Fruit fly (Drosophila melanogaster) whole organism, embryonic: ENCODE measurements around the gene Gyc88E.

Source experiments
- Ada2b ChIP-seq: fragments of 200-800 bp; sonication (Bioruptor generic); IDR thresholded peaks from 2 replicates; pipeline ENCODE4 v1.3.6; 2022; ENCODE audit warnings: missing biosample characterization, missing genetic modification characterization
- BtbVII ChIP-seq: fragments of 200-800 bp; sonication (Bioruptor generic); optimal IDR thresholded peaks from 3 replicates; lab custom pipeline; 2017; ENCODE audit warnings: missing biosample characterization, mild to moderate bottlenecking, missing genetic modification characterization
- CG10431 ChIP-seq: fragments of 200-800 bp; sonication (Bioruptor generic); optimal IDR thresholded peaks from 3 replicates; lab custom pipeline; 2018; ENCODE audit warnings: missing biosample characterization, mild to moderate bottlenecking, missing genetic modification characterization
- CG10959 ChIP-seq: fragments of 200-800 bp; sonication (Bioruptor generic); IDR thresholded peaks from 2 replicates; pipeline ENCODE4 v1.3.6; 2022; ENCODE audit warnings: missing biosample characterization, missing genetic modification characterization
- CG11504 ChIP-seq: fragments of 200-800 bp; sonication (Bioruptor generic); optimal IDR thresholded peaks from 3 replicates; lab custom pipeline; 2019; ENCODE audit warnings: missing biosample characterization, mild to moderate bottlenecking, missing genetic modification characterization, moderate library complexity
- CG15479 ChIP-seq: fragments of 200-800 bp; sonication (Bioruptor generic); optimal IDR thresholded peaks from 3 replicates; lab custom pipeline; 2019; ENCODE audit warnings: missing biosample characterization, mild to moderate bottlenecking, missing genetic modification characterization, moderate library complexity
- CG16779 ChIP-seq: fragments of 200-800 bp; sonication (Bioruptor generic); IDR thresholded peaks from 2 replicates; pipeline ENCODE4 v1.3.6; 2022; ENCODE audit warnings: missing biosample characterization, missing genetic modification characterization
- CG18262 ChIP-seq: fragments of 200-800 bp; optimal IDR thresholded peaks from 3 replicates; lab custom pipeline; 2019; ENCODE audit warnings: missing biosample characterization, mild to moderate bottlenecking, missing genetic modification characterization, moderate library complexity
- CG2712 ChIP-seq: fragments of 200-800 bp; optimal IDR thresholded peaks from 3 replicates; lab custom pipeline; 2019; ENCODE audit warnings: missing biosample characterization, mild to moderate bottlenecking, missing genetic modification characterization, moderate library complexity
- CG34224 ChIP-seq: fragments of 200-800 bp; sonication (Bioruptor generic); IDR thresholded peaks from 3 replicates; pipeline ENCODE4 v1.3.6; 2022; ENCODE audit warnings: missing biosample characterization, missing genetic modification characterization; ENCODE audit not compliant: partially characterized antibody
- CG7987 ChIP-seq: fragments of 200-800 bp; sonication (Bioruptor generic); optimal IDR thresholded peaks from 2 replicates; lab custom pipeline; 2018; ENCODE audit warnings: missing biosample characterization, mild to moderate bottlenecking, missing genetic modification characterization, moderate library complexity
- CG8924 ChIP-seq: fragments of 200-800 bp; optimal IDR thresholded peaks from 3 replicates; lab custom pipeline; 2019; ENCODE audit warnings: missing biosample characterization, mild to moderate bottlenecking, missing genetic modification characterization, moderate library complexity
- CG8944 ChIP-seq: fragments of 200-800 bp; sonication (Bioruptor generic); optimal IDR thresholded peaks from 3 replicates; lab custom pipeline; 2016; ENCODE audit warnings: missing biosample characterization, missing genetic modification characterization
- CG9932 ChIP-seq: fragments of 200-800 bp; sonication (Bioruptor generic); IDR thresholded peaks from 2 replicates; pipeline ENCODE4 v1.3.6; 2022; ENCODE audit warnings: missing biosample characterization, missing genetic modification characterization
- CTCF ChIP-seq: fragments of 200-800 bp; sonication (Bioruptor generic); optimal IDR thresholded peaks from 2 replicates; lab custom pipeline; 2017; ENCODE audit warnings: missing biosample characterization, mild to moderate bottlenecking, missing genetic modification characterization, moderate library complexity
- Chrac-16 ChIP-seq: fragments of 200-800 bp; sonication (Bioruptor generic); optimal IDR thresholded peaks from 3 replicates; lab custom pipeline; 2016; ENCODE audit warnings: missing biosample characterization, missing genetic modification characterization
- D ChIP-seq, 2 experiments: fragments of 200-800 bp in 1 of 2; fragments of >200 bp in 1 of 2; sonication (Bioruptor generic) in 1 of 2; optimal IDR thresholded peaks; 2 replicates in 1 of 2; 3 replicates in 1 of 2; lab custom pipeline; 2017; ENCODE audit warnings: mild to moderate bottlenecking in 1 of 2, missing biosample characterization in 1 of 2, missing genetic modification characterization in 1 of 2, missing genetic modification reagents in 1 of 2
- Dbx ChIP-seq: fragments of 200-800 bp; sonication (Bioruptor generic); IDR thresholded peaks from 3 replicates; pipeline ENCODE4 v1.3.6; 2022; ENCODE audit warnings: missing biosample characterization, missing genetic modification characterization
- Dek ChIP-seq: fragments of 200-800 bp; sonication (Bioruptor generic); optimal IDR thresholded peaks from 3 replicates; lab custom pipeline; 2019; ENCODE audit warnings: missing biosample characterization, mild to moderate bottlenecking, missing genetic modification characterization, moderate library complexity
- Dll ChIP-seq: fragments of 200-800 bp; sonication (Bioruptor generic); IDR thresholded peaks from 4 replicates; pipeline ENCODE4 v1.3.6; 2022; ENCODE audit warnings: missing biosample characterization, missing genetic modification characterization; ENCODE audit not compliant: partially characterized antibody
- Dp ChIP-seq: fragments of 200-800 bp; sonication (Bioruptor generic); optimal IDR thresholded peaks from 2 replicates; lab custom pipeline; 2018; ENCODE audit warnings: missing biosample characterization, mild to moderate bottlenecking, missing genetic modification characterization, moderate library complexity
- Fer1 ChIP-seq: fragments of 200-800 bp; sonication (Bioruptor generic); optimal IDR thresholded peaks from 2 replicates; lab custom pipeline; 2017; ENCODE audit warnings: missing biosample characterization, mild to moderate bottlenecking, missing genetic modification characterization
- Max ChIP-seq: fragments of 200-800 bp; sonication (Bioruptor generic); optimal IDR thresholded peaks from 2 replicates; lab custom pipeline; 2016; ENCODE audit warnings: missing biosample characterization, mild to moderate bottlenecking, missing genetic modification characterization
- Mrtf ChIP-seq: fragments of 200-800 bp; sonication (Bioruptor generic); IDR thresholded peaks from 3 replicates; pipeline ENCODE4 v1.3.6; 2022; ENCODE audit warnings: missing biosample characterization, missing genetic modification characterization
- PHDP ChIP-seq: fragments of 200-800 bp; sonication (Bioruptor generic); optimal IDR thresholded peaks from 3 replicates; lab custom pipeline; 2018; ENCODE audit warnings: missing biosample characterization, mild to moderate bottlenecking, missing genetic modification characterization, moderate library complexity
- Pdp1 ChIP-seq, 2 experiments: fragments of 200-800 bp; sonication (Bioruptor generic); optimal IDR thresholded peaks; 3 replicates each; lab custom pipeline; 2016; ENCODE audit warnings: missing biosample characterization in 2 of 2, missing genetic modification characterization in 2 of 2, mild to moderate bottlenecking in 1 of 2, moderate library complexity in 1 of 2
- Sin3A ChIP-seq: fragments of >200 bp; optimal IDR thresholded peaks from 2 replicates; lab custom pipeline; 2018
- Trl ChIP-seq, 3 experiments: fragments of >200 bp in 2 of 3; fragments of 200-800 bp in 1 of 3; sonication (Bioruptor generic) in 1 of 3; optimal IDR thresholded peaks; 2 replicates in 1 of 3; 3 replicates in 2 of 3; lab custom pipeline; 2016 to 2017; ENCODE audit warnings: missing biosample characterization in 1 of 3, missing genetic modification characterization in 1 of 3
- bsh ChIP-seq, 2 experiments: fragments of 200-800 bp; sonication (Bioruptor generic); optimal IDR thresholded peaks; 2 replicates each; lab custom pipeline; 2017 to 2018; ENCODE audit warnings: mild to moderate bottlenecking in 2 of 2, missing biosample characterization in 2 of 2, missing genetic modification characterization in 2 of 2, moderate library complexity in 1 of 2
- cg ChIP-seq: fragments of 200-800 bp; sonication (Bioruptor generic); optimal IDR thresholded peaks from 3 replicates; lab custom pipeline; 2019; ENCODE audit warnings: missing biosample characterization, mild to moderate bottlenecking, missing genetic modification characterization, moderate library complexity
- chinmo ChIP-seq: fragments of 200-800 bp; sonication (Bioruptor generic); IDR thresholded peaks from 4 replicates; pipeline ENCODE4 v1.3.6; 2022; ENCODE audit warnings: missing biosample characterization, missing genetic modification characterization; ENCODE audit not compliant: partially characterized antibody
- chm ChIP-seq: fragments of 200-800 bp; sonication (Bioruptor generic); IDR thresholded peaks from 2 replicates; pipeline ENCODE4 v1.3.6; 2022; ENCODE audit warnings: missing biosample characterization, missing genetic modification characterization
- ci ChIP-seq: fragments of 200-800 bp; sonication (Bioruptor generic); IDR thresholded peaks from 3 replicates; pipeline ENCODE4 v1.3.6; 2022; ENCODE audit warnings: missing biosample characterization, missing genetic modification characterization
- dmrt99B ChIP-seq: fragments of 200-800 bp; sonication (Bioruptor generic); optimal IDR thresholded peaks from 2 replicates; lab custom pipeline; 2018; ENCODE audit warnings: missing biosample characterization, mild to moderate bottlenecking, missing genetic modification characterization, moderate library complexity
- eyg ChIP-seq: fragments of 200-800 bp; sonication (Bioruptor generic); optimal IDR thresholded peaks from 3 replicates; lab custom pipeline; 2016; ENCODE audit warnings: missing biosample characterization, missing genetic modification characterization
- grn ChIP-seq: fragments of 200-800 bp; sonication (Bioruptor generic); optimal IDR thresholded peaks from 3 replicates; lab custom pipeline; 2017; ENCODE audit warnings: missing biosample characterization, missing genetic modification characterization
- hkb ChIP-seq, 2 experiments: fragments of 200-800 bp in 1 of 2; fragments of >200 bp in 1 of 2; sonication (Bioruptor generic) in 1 of 2; IDR thresholded peaks in 1 of 2; optimal IDR thresholded peaks in 1 of 2; 2 replicates each; pipeline versions ENCODE4 v1.3.6 to Lab custom; 2017 to 2022; ENCODE audit warnings: missing biosample characterization in 1 of 2, missing genetic modification characterization in 1 of 2
- insv ChIP-seq, 2 experiments: fragments of 200-800 bp; sonication (Bioruptor generic); optimal IDR thresholded peaks; 3 replicates each; lab custom pipeline; 2016 to 2018; ENCODE audit warnings: missing biosample characterization in 2 of 2, missing genetic modification characterization in 2 of 2
- ken ChIP-seq: fragments of 200-800 bp; sonication (Bioruptor generic); IDR thresholded peaks from 3 replicates; pipeline ENCODE4 v1.3.6; 2022; ENCODE audit warnings: missing biosample characterization, missing genetic modification characterization
- klu ChIP-seq: fragments of 200-800 bp; sonication (Bioruptor generic); IDR thresholded peaks from 2 replicates; pipeline ENCODE4 v1.3.6; 2022; ENCODE audit warnings: missing biosample characterization, missing genetic modification characterization
- row ChIP-seq: fragments of 200-800 bp; sonication (Bioruptor generic); IDR thresholded peaks from 3 replicates; pipeline ENCODE4 v1.3.6; 2022; ENCODE audit warnings: missing biosample characterization, missing genetic modification characterization
- sens ChIP-seq: fragments of 200-800 bp; sonication (Bioruptor generic); peaks from one replicate; lab custom pipeline; 2016; ENCODE audit warnings: missing biosample characterization, missing genetic modification characterization
- sens-2 ChIP-seq: fragments of 200-800 bp; sonication (Bioruptor generic); IDR thresholded peaks from 2 replicates; pipeline ENCODE4 v1.3.6; 2022; ENCODE audit warnings: missing biosample characterization, missing genetic modification characterization
- tll ChIP-seq, 2 experiments: fragments of 200-800 bp in 1 of 2; fragments of >200 bp in 1 of 2; sonication (Bioruptor generic) in 1 of 2; optimal IDR thresholded peaks; 2 replicates each; lab custom pipeline; 2017 to 2019; ENCODE audit warnings: missing biosample characterization in 2 of 2, missing genetic modification characterization in 2 of 2, mild to moderate bottlenecking in 1 of 2, moderate library complexity in 1 of 2
- vfl ChIP-seq: fragments of 200-800 bp; sonication (Bioruptor generic); optimal IDR thresholded peaks from 2 replicates; lab custom pipeline; 2016; ENCODE audit warnings: missing biosample characterization, missing genetic modification characterization

The Gyc88E gene

DNA sequence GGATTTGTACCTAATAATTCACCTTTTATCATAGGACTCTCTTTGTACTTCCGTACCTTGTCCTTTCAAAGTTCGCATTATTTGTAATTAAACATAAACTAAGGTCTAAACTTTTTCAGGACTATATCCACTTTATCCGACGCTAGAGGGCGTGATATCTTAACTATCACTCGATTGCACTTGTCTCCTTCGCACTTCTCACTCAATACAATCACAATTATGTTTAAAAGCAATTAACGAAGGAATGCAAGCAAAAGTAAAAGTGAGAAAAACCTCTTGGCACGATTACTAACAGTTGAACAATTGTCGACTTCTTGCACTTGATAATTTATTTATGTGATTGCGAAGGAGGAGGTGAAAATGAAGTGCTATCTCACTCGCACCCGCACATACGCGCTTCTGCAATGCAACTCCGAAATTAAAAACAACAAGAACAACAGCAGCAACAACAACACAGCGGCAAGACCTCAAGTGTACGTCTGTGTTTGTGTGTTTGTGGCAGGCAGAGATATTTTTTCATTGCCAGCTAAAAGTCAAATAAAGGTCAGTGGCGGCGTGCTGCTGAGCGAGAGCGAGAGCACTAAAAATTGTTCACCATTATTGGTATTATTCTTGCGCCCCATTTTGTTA is 3.7 kb upstream of the Gyc88E start (continued):
- TF ChIP-seq CG10431 (GFP tag; lab: Kevin White, UChicago) (no peak), chinmo (GFP tag; lab: Robert Waterston, UW) (0 out of 4 replicates have a peak, but pooled peaks have one; percentile 81), CTCF (GFP tag; lab: Kevin White, UChicago) (peak; percentile 83), vfl (GFP tag; lab: Kevin White, UChicago) (no peak), tll (GFP tag; optimal IDR thresholded peaks at IDR 0.05; lab: Kevin White, UChicago) (peak in 1 of 2 experiments; percentile 92), Dp (GFP tag; lab: Kevin White, UChicago) (no peak), CG15479 (GFP tag; lab: Kevin White, UChicago) (peak; percentile 82), Dll (GFP tag; lab: Robert Waterston, UW) (0 out of 4 replicates have a peak, but pooled peaks have one; percentile 18), sens (GFP tag; lab: Kevin White, UChicago) (peak; percentile 49), CG11504 (tag; lab: Kevin White, UChicago) (no peak), CG8944 (GFP tag; lab: Kevin White, UChicago) (no peak), eyg (no peak), PHDP (tag; lab: Kevin White, UChicago) (no peak), chm (GFP tag; lab: Robert Waterston, UW) (no peak), Pdp1 (GFP tag; optimal IDR thresholded peaks at IDR 0.05; lab: Kevin White, UChicago) (peak in 1 of 2 experiments; percentile 19), Trl (optimal IDR thresholded peaks at IDR 0.05; lab: Kevin White, UChicago) (peak in 1 of 2 experiments; percentile 64), Trl (GFP tag; optimal IDR thresholded peaks at IDR 0.05; lab: Kevin White, UChicago) (no peak), CG2712 (tag; lab: Kevin White, UChicago) (no peak), cg (GFP tag; lab: Kevin White, UChicago) (peak; percentile 80), ken (GFP tag; lab: Robert Waterston, UW) (0 out of 3 replicates have a peak, but pooled peaks have one; percentile 43), CG16779 (GFP tag; lab: Robert Waterston, UW) (no peak), CG34224 (GFP tag; lab: Robert Waterston, UW) (0 out of 3 replicates have a peak, but pooled peaks have one; percentile 9), Mrtf (GFP tag; lab: Robert Waterston, UW) (no peak), CG8924 (tag; lab: Kevin White, UChicago) (peak; percentile 45), D (optimal IDR thresholded peaks at IDR 0.05; lab: Kevin White, UChicago) (peak; percentile 54), D (GFP tag; optimal IDR thresholded peaks at IDR 0.05; lab: Kevin White, UChicago) (no peak), Max (no peak), dmrt99B (tag; lab: Kevin White, UChicago) (no peak)

DNA sequence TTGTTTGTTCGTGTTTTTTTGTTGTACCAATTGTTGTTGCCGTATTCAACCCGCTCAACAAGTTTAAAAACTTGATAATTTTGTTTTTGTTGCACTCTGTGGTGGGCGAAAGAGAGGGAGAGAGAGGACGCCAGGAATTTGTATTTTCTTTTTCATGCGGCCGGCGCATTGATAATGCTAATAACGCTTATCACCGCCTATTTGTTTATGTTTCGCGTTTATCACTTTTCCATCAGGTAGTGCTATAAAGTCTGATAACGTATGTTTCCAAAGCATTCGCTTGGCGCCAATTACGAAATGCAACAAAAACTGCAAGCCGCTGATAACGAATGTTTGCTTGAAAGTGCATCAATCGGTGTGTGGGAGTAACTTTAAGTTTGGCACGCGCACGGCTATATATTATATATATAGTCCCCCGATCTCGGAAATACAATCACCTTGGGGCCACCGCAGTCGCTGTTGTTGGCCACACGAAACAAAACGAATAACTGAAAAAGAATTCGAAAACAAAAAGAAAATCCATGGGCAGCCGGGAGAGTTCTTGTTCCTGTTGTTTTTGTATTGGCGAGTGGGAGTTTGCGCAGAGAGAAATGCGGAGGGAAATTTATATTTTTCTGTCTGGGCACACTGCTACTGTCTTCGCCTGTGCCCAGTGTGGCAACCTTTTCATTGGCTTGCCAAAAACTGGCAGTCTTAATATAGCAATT is 3.0 kb upstream of the Gyc88E start, which contains the start of gene Glys:
TSS of gene Glys (minus strand) at position 494 of the 707 bp plus-strand sequence.
- TF ChIP-seq insv (GFP tag; optimal IDR thresholded peaks at IDR 0.05; lab: Kevin White, UChicago), result no peak
- TF ChIP-seq vfl (GFP tag; lab: Kevin White, UChicago), result no peak
- peak in 1 of 2 experiments; percentile 78 for TF ChIP-seq bsh (GFP tag; optimal IDR thresholded peaks at IDR 0.05; lab: Kevin White, UChicago)
- TF ChIP-seq hkb (optimal IDR thresholded peaks at IDR 0.05; lab: Kevin White, UChicago), result no peak
- peak; percentile 11; the same call in 1 of the 2 replicates for TF ChIP-seq hkb (GFP tag; IDR thresholded peaks at IDR 0.05; lab: Robert Waterston, UW)
- TF ChIP-seq ken (GFP tag; lab: Robert Waterston, UW), result 0 out of 3 replicates have a peak, but pooled peaks have one; percentile 36
- no peak for TF ChIP-seq Dbx (GFP tag; lab: Robert Waterston, UW)
- TF ChIP-seq CG9932, result no peak
- TF ChIP-seq BtbVII, result peak; percentile 51
- 0 out of 3 replicates have a peak, but pooled peaks have one; percentile 29 for TF ChIP-seq row (GFP tag; lab: Robert Waterston, UW)
- TF ChIP-seq Ada2b, result no peak
- peak; percentile 24 for TF ChIP-seq Fer1 (GFP tag; lab: Kevin White, UChicago)
- TF ChIP-seq CG18262 (tag; lab: Kevin White, UChicago), result no peak
- TF ChIP-seq ci (GFP tag; lab: Robert Waterston, UW), result peak; percentile 21; the same call in 1 of the 3 replicates
- TF ChIP-seq Dll (GFP tag; lab: Robert Waterston, UW), result 0 out of 4 replicates have a peak, but pooled peaks have one; percentile 15
- no peak for TF ChIP-seq Sin3A
- TF ChIP-seq Dek, result peak; percentile 51
- TF ChIP-seq CG10959 (GFP tag; lab: Robert Waterston, UW), result no peak
- TF ChIP-seq klu, result peak; percentile 39; the same call in 1 of the 2 replicates
- no peak for TF ChIP-seq Chrac-16 (GFP tag; lab: Kevin White, UChicago)
- peak; percentile 41 for TF ChIP-seq CG7987 (GFP tag; lab: Kevin White, UChicago)
- TF ChIP-seq grn, result peak; percentile 92
- no peak for TF ChIP-seq sens-2 (GFP tag; lab: Robert Waterston, UW)
